Worm (Caenorhabditis elegans) whole organism, late embryonic: ENCODE data around the gene M01F1.8.

Experiments
- ceh-18 ChIP-seq: sonication (generic microtip); optimal IDR thresholded peaks from 2 replicates; lab custom pipeline; 2016; ENCODE audit warnings: missing genetic modification characterization, missing compliant biosample characterization
- unc-86 ChIP-seq: sonication (generic microtip); optimal IDR thresholded peaks from 2 replicates; lab custom pipeline; 2016; ENCODE audit warnings: missing genetic modification characterization, missing compliant biosample characterization

ce11 chrIII:3456226-3456625, 46.1 kb downstream of the M01F1.8 start:
- TF ChIP-seq ceh-18 (peak; percentile 83), unc-86 (tag; lab: Kevin White, UChicago) (peak; percentile 44)
